Fruit fly (Drosophila melanogaster): ENCODE measurements around the gene RpL36A.

Gene RpL36A

dm6 chr2L:8001694-8002627 is 40.7 kb downstream of the RpL36A start (continued):
- peak; percentile 91 for TF ChIP-seq Oli (tag; optimal IDR thresholded peaks at IDR 0.05)
- no peak for TF ChIP-seq zen2 (GFP tag; IDR thresholded peaks at IDR 0.05; ENCODE audit: partially characterized antibody)
- TF ChIP-seq oc (tag; optimal IDR thresholded peaks at IDR 0.05): peak; percentile 64
- TF ChIP-seq HLH3B (GFP tag; IDR thresholded peaks at IDR 0.05): peak; percentile 71
- peak; percentile 79 for TF ChIP-seq CG14441 (GFP tag; IDR thresholded peaks at IDR 0.05)
- TF ChIP-seq sisA (GFP tag; IDR thresholded peaks at IDR 0.05): peak; percentile 83
- TF ChIP-seq Eip74EF (GFP tag; optimal IDR thresholded peaks at IDR 0.05): peak in 1 of 2 experiments; percentile 90
- peak; percentile 83 for TF ChIP-seq caup (GFP tag; optimal IDR thresholded peaks at IDR 0.05; ENCODE audit: severe bottlenecking)
- TF ChIP-seq CG8478 (optimal IDR thresholded peaks at IDR 0.05): no peak
- TF ChIP-seq sima (GFP tag; optimal IDR thresholded peaks at IDR 0.05): peak; percentile 58
- no peak for TF ChIP-seq mld (GFP tag; IDR thresholded peaks at IDR 0.05; ENCODE audit: partially characterized antibody)
- TF ChIP-seq Aef1 (GFP tag; IDR thresholded peaks at IDR 0.05): peak; percentile 79; the same call in 2 of the 3 replicates
- peak; percentile 67 for TF ChIP-seq salm (tag; optimal IDR thresholded peaks at IDR 0.05)
- TF ChIP-seq CG2875 (GFP tag; optimal IDR thresholded peaks at IDR 0.05): peak; percentile 78
- peak; percentile 91 for TF ChIP-seq lab (GFP tag; optimal IDR thresholded peaks at IDR 0.05)
- peak; percentile 85 for TF ChIP-seq CG32532 (GFP tag; IDR thresholded peaks at IDR 0.05)
- peak; percentile 78 for TF ChIP-seq CG14014 (GFP tag; IDR thresholded peaks at IDR 0.05)
- 0 out of 2 replicates have a peak, but pooled peaks have one; percentile 39 for TF ChIP-seq ro (GFP tag; IDR thresholded peaks at IDR 0.05)
- TF ChIP-seq CG1647 (GFP tag; optimal IDR thresholded peaks at IDR 0.05): peak; percentile 50
- peak; percentile 48 for TF ChIP-seq CTCF (GFP tag; optimal IDR thresholded peaks at IDR 0.05)
- TF ChIP-seq hth (optimal IDR thresholded peaks at IDR 0.05): no peak
- TF ChIP-seq CG13123 (GFP tag; optimal IDR thresholded peaks at IDR 0.05): peak; percentile 44
- peak; percentile 68 for TF ChIP-seq sd (tag; optimal IDR thresholded peaks at IDR 0.05)
- TF ChIP-seq CG12299 (tag; optimal IDR thresholded peaks at IDR 0.05): peak; percentile 63
- TF ChIP-seq otp (GFP tag; IDR thresholded peaks at IDR 0.05): peak; percentile 74; the same call in 2 of the 3 replicates
- TF ChIP-seq CG4328 (GFP tag; optimal IDR thresholded peaks at IDR 0.05): peak; percentile 84
- peak; percentile 73 for TF ChIP-seq jing (GFP tag; optimal IDR thresholded peaks at IDR 0.05)
- peak; percentile 69 for TF ChIP-seq repo (GFP tag; optimal IDR thresholded peaks at IDR 0.05)
- peak; percentile 84 to 85 for TF ChIP-seq dpn (GFP tag; optimal IDR thresholded peaks at IDR 0.05)
- TF ChIP-seq CG4282 (GFP tag; optimal IDR thresholded peaks at IDR 0.05): peak; percentile 42
- TF ChIP-seq lmd (GFP tag; IDR thresholded peaks at IDR 0.05): peak; percentile 87
- TF ChIP-seq Camta (GFP tag; optimal IDR thresholded peaks at IDR 0.05): peak; percentile 82
- peak; percentile 77 for TF ChIP-seq CG11560 (tag; IDR thresholded peaks at IDR 0.05)
- peak; percentile 52 for TF ChIP-seq psq (GFP tag; optimal IDR thresholded peaks at IDR 0.05)
- TF ChIP-seq CG10959 (GFP tag; IDR thresholded peaks at IDR 0.05): peak; percentile 40; the same call in 1 of the 2 replicates
- TF ChIP-seq ssp (GFP tag; IDR thresholded peaks at IDR 0.05): peak; percentile 73
- TF ChIP-seq CG7786 (GFP tag; optimal IDR thresholded peaks at IDR 0.05): peak; percentile 83
- TF ChIP-seq slp2 (GFP tag; optimal IDR thresholded peaks at IDR 0.05): peak; percentile 74
- TF ChIP-seq wek (GFP tag; optimal IDR thresholded peaks at IDR 0.05): peak; percentile 1
- no peak for TF ChIP-seq ato (GFP tag; IDR thresholded peaks at IDR 0.05; ENCODE audit: partially characterized antibody)
- peak; percentile 62 for TF ChIP-seq vfl (GFP tag; optimal IDR thresholded peaks at IDR 0.05)
- peak; percentile 76 for TF ChIP-seq kah (GFP tag; optimal IDR thresholded peaks at IDR 0.05)
- peak; percentile 71 for TF ChIP-seq CG12155 (GFP tag; optimal IDR thresholded peaks at IDR 0.05)
- peak; percentile 70 for TF ChIP-seq CG10366 (GFP tag; IDR thresholded peaks at IDR 0.05)
- no peak for TF ChIP-seq MTF-1 (GFP tag; optimal IDR thresholded peaks at IDR 0.05; ENCODE audit: borderline replicate concordance)
- TF ChIP-seq CG14667 (GFP tag; IDR thresholded peaks at IDR 0.05): peak; percentile 68
- peak; percentile 91 for TF ChIP-seq CG31441 (GFP tag; IDR thresholded peaks at IDR 0.05)
- peak; percentile 73 for TF ChIP-seq CG10654 (GFP tag; optimal IDR thresholded peaks at IDR 0.05)
- 0 out of 2 replicates have a peak, but pooled peaks have one; percentile 28 for TF ChIP-seq CG1024 (GFP tag; IDR thresholded peaks at IDR 0.05)
